Fruit fly (Drosophila melanogaster): ENCODE measurements around the gene CG8219.

Gene CG8219

DNA sequence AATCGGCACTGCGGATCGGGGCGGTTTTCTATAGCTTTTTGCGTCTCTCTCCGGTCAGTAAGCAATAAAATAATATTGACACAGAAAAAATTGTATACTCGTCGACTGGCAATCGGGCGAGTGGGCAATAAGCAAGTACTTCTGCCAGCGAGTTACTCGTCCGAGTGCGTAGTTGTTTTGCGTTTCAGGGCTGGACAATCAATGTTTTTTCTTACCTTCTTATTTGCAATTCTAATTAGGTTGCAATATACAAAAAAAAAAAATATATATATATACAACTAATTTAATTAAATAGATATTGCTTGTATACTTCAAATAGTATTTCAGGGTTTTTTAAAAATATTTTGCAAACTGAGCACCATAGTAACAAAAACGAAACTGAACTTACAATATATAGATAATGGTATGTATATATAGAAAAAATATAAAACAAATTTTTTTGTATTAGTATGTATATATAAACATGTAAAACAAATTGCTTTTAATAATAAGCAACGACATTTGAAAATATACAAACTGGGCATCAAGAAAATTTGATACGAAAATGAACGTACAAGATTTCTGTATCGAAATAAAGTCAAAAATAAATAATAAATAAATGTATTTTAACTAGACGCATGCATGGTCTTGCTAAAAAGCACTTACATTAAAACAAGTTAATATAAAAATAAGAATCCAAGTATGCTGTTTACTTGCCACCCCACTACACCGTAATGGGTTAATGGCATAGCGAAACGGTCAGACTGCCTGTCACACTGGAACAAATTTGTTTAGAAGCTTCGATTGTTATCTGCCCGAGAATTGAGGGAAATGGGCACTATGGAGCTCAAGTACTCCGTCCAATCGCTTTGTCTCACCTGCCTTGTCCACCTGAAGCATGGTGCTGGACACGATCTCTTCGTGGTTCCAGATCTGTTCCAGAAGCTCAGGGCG lies 11.0 kb upstream of the CG8219 start, which contains the start of the genes D19A and CG7386:
TSS of gene D19A (minus strand) at position 129 of the 933 bp plus-strand sequence.
TSS of gene CG7386 (plus strand) at position 751 of the 933 bp plus-strand sequence.
- peak; percentile 63 for TF ChIP-seq CG17801 (GFP tag; optimal IDR thresholded peaks at IDR 0.05; ENCODE audit: partially characterized antibody)

DNA sequence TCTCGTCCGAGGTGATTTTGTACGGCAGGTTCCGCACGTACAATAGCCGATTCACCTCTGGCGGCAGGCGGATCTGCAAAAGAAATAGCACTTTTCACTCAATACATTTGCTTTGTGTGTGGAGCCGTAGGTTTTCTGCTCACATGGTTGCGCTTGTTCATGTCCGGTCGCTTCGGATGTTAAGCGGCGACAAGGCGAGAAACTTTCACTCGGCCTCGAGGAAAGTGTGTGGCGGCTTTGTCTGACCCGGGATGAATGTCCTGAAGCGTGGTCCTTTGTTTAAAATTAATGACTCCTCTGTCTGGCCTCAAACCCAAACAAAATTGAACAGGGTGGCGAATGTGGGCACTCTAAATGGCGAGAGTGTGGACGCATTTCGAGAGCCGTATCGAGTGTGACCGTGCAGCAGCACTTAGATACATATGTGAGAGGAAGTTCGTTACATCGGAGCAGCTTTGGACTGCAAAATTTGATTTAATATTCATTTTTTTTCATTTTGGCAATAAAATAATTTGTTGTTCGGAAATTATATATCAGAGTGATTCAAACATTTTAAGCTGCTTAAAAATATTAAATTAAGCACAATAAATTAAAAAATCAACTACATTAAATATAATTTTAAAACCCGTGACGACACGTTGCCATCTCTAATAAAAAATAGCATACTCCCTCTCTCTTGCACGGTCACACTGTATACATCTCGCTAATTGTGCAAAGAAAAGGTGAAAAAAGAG lies 7.3 kb upstream of the CG8219 start, which contains the start of the genes Sf3b6 and Tnpo:
TSS of gene Sf3b6 (minus strand) at position 358 of the 734 bp plus-strand sequence.
TSS of gene Tnpo (plus strand) at position 659 of the 734 bp plus-strand sequence.
- peak; percentile 77 for TF ChIP-seq CG17801 (GFP tag; optimal IDR thresholded peaks at IDR 0.05; ENCODE audit: partially characterized antibody)

DNA sequence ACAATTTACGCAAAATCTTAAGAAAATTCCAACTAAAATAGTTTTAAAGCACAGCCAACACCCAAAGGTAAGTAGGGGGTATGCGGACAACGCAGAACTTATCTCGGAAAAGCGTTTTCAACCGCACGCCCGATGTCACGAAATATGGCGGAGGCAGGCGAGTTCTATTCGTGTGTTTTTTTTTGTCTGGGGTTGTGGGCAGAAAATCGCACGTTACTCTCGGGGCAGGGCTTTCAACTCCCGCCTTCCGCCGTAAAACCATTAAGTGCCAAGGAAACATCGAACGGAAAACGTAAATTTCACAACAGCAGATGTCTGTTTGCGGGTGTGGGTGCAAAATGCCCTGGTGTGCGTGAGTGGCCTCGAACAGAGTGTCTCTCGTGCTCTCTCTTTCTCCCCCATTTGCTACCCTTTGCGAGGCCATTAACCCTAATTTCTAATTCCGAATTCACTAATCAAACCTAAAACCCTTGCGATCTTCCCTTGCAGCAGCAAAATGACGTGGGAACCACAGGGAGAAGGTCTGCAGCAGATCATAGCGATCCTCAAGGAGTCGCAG lies 6.6 kb upstream of the CG8219 start:
- TF ChIP-seq CG17801 (GFP tag; optimal IDR thresholded peaks at IDR 0.05; ENCODE audit: partially characterized antibody) = no peak

DNA sequence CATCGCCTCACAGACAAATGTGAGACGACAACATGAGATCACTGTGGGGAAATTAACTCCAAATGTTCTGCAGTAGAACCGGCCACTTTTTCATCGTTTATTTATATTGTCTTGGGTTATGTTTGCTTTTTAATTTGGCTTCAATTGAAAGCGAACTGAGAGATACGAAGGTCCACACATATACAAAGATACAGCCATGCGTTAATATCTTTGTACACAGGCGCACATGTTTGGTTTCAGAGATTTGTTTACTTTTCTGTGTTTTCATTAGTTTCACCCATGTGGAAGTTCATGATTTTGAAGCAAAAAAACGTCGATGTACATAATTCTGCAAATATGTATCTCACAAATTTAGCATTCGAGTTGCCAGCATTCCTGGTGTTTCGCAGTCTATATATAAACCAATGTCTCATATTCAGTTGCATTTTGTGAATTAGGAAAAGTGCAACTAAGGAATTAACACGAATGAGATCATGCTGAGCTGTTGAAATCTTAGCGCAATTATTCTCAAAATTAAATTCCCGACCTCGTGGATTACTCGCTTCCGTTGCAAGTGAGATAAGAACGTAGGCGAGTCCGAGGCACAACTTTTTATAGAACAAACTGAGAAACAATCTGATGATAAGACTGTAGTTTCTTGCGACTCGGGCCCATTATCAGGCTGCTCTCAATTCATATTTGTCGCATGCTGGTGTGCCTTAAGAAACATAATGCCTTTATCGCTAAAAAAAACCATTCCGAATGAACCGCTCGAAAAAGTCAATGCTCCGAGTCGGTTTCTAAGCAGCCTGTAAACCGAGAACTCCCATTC lies 15.9 kb downstream of the CG8219 start:
- no peak for TF ChIP-seq CG17801 (GFP tag; optimal IDR thresholded peaks at IDR 0.05; ENCODE audit: partially characterized antibody)

DNA sequence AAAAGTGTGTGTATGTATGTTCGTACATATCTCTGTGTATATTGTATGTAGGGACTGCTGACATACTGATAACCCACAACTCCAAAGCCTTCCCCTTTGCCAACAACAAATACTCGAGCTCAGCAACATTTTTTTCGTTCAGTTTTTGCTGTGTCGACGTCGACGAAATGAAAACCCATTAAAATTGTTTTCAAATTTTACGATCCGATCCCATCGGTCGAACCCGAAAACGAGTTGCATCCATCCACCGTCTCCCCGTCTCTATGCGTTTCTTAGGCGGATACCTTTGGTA lies 16.5 kb downstream of the CG8219 start:
- TF ChIP-seq CG17801 (GFP tag; optimal IDR thresholded peaks at IDR 0.05; ENCODE audit: partially characterized antibody) = no peak

DNA sequence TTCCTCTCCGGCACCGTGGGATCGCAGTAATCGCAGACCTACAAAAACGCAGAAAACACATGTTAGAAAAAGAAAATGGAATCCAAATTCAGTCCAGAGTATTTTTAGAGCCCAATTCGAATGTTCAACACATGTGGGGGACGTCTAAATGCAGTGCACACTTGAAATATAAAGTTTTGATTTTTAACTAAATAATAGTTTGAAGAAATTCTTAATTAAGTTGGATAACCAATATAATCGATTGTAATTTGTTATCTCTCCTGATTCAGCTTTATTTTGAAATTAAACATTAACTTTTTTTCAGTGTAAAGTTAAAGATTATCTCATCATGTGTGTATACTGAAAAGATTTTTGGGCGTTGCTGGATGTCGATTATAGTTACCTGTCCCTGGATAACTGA lies 16.9 kb downstream of the CG8219 start:
- TF ChIP-seq CG17801 (GFP tag; optimal IDR thresholded peaks at IDR 0.05; ENCODE audit: partially characterized antibody) = no peak

DNA sequence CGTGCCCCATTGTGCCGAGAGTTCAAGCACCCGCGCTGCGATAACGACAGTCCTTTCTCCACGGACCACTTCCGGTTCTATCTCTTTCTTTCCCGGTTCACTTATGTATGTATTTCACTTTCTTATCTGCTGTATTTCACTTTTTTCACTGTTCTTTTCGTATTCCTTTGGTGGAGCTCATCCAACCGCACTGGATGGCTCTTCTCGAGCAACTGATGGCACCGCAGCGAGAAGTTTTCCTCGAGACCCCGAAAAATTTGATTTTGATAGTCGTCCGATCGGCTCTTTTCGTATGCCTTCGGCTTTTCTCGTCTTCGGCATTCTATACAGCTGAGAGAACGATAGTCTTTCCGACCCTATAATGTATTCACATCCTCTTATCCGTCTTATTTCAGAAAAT lies 17.5 kb downstream of the CG8219 start, which contains the start of gene LanA:
TSS of gene LanA (minus strand) at position 217 of the 400 bp plus-strand sequence.
- no peak for TF ChIP-seq CG17801 (GFP tag; optimal IDR thresholded peaks at IDR 0.05; ENCODE audit: partially characterized antibody)

DNA sequence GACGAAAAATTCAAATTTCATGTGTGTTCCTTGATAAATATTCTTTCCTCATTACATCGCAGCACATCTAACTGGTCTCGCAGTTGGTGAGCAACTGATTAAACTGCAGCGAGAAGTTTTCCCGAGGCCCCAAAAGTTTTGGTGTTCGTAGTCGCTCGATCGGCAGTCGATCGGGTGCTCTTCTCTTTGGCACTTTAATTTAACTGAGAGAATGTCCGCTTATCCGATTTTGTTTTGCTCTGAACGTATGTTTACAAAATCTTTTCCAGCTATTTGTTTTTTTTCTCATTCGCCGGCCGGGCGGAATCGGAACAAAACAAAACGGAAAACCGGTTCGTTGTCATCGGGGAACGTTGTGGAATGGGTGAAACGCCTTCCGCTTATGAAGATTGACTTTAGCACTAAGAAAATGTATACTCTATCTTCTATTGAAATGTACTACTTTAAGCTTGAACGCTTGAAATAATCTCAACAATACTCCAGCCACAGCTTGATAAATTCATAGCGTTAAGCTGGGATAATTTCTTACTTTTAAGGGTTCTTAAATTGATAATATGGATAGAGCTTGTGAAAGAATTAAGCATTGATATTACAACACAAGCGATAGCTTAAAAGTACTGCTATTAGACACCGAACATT lies 18.4 kb downstream of the CG8219 start:
- TF ChIP-seq CG17801 (GFP tag; optimal IDR thresholded peaks at IDR 0.05; ENCODE audit: partially characterized antibody) = no peak

DNA sequence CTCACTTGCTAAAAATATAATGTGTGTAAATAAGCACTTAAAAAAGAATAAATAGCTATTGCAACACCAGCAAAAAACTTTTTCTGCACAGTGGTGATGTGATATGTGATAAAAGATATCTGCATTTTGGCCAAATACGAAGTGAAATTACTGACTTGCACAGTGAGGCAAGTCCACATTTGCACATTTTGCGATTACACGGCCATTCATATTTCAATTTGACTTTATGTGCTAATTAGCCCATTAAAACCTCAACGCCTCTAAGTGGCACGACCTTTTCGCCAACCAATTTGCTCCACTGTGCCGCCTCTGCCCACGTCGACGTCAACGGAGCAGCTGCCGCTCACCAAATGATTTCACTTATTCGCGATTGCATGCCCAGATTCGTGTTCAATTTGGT lies 19.9 kb downstream of the CG8219 start, which contains the start of gene CG33946:
TSS of gene CG33946 (plus strand) at position 392 of the 400 bp plus-strand sequence.
- peak; percentile 58 for TF ChIP-seq CG17801 (GFP tag; optimal IDR thresholded peaks at IDR 0.05; ENCODE audit: partially characterized antibody)

DNA sequence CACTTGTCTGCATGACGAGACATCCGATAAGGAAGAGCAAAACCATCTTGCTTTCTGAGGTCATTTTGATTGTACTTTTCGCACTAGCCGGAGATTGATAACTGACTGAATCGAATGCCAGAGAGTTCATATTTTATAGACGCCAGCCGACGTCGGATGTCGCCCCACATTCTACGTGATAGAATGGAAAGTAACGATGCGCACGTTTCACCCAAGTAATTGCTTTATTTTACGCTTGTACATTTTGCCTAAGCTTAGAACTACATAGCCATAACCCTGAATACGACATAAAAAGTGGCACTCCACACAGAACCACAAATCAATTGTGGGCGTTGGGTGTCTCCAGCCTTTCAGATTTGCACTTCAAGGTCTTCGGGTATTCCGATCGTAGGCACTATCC lies 32.0 kb downstream of the CG8219 start, which contains the start of gene CG13299:
TSS of gene CG13299 (minus strand) at position 101 of the 400 bp plus-strand sequence.
- no peak for TF ChIP-seq CG17801 (GFP tag; optimal IDR thresholded peaks at IDR 0.05; ENCODE audit: partially characterized antibody)

DNA sequence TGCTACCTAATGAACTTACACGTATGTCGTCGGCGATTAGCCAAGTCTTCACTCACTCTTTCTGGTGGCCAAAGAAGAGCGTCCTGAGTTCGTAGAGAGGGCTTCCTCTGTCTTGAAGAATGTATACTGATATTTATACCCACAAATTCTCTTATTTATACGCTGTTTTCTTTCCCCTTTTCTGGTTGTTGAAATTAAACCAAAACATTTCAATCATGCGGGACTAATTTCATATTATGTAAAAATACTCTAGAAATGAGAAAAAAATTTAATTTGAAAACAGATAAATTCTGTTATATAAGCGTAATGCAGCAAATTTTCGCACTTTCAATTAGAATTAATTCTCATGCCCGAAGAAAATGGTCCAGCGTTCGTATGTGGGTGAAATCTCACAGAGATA lies 33.0 kb downstream of the CG8219 start, which contains the start of gene BG642312:
TSS of gene BG642312 (minus strand) at position 101 of the 400 bp plus-strand sequence.
- TF ChIP-seq CG17801 (GFP tag; optimal IDR thresholded peaks at IDR 0.05; ENCODE audit: partially characterized antibody) = no peak

DNA sequence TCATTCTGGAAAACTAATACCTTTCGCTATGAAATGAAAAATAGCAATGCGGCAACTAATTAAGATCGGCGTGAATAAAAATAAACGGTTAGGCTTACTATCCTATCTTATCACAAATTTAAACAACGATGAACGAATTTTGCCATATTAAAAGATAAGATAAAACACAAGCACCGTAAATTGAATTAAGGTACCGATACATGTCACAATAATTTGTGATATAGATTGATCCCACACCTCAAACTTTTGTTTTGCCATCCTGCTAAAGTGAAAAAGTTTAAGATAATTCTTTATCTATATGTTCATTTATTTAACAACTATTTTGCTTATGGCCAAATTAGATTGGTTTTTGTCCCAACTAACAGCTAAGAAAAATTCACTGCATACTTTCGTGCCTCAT lies 33.8 kb downstream of the CG8219 start, which contains the start of gene CG42714:
TSS of gene CG42714 (minus strand) at position 22 of the 400 bp plus-strand sequence.
- no peak for TF ChIP-seq CG17801 (GFP tag; optimal IDR thresholded peaks at IDR 0.05; ENCODE audit: partially characterized antibody)

DNA sequence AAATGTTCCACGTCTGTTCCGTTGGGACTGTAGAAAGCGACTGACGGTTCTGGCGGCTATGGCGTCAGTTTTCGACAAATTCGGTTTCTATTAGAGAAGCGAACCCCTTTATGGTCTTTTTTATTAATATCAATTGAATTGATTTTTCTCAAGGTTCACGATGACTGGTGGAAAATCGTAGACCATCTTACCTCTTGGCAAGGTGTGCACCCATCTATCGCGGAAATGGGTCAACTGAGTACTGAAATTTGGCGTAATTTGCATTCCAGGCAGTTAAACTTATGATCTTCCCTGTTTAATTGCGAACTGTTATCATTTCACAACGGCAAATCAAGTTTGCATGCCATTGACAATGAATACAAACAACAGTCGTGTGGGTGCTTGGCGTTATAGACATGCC lies 39.7 kb downstream of the CG8219 start, which contains the start of gene CG10226:
TSS of gene CG10226 (minus strand) at position 101 of the 400 bp plus-strand sequence.
- no peak for TF ChIP-seq CG17801 (GFP tag; optimal IDR thresholded peaks at IDR 0.05; ENCODE audit: partially characterized antibody)

DNA sequence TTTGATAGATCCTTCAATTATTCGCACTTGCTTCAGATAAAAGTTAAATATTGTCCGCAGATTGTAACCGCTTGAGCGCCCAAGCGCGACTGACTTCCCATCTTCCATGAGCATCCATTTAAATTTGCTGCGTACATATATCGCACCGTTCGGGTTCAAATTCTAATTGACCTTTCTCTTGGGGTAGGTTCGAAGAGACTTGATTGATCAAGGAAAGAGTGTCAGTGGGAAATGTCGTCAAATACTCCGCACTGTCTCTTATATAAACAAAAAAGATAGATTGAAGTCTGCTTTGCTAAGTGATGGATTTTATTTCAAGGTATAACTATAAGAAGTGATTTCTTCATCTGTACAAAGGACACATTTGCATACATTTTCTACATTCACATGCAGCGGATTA lies 45.4 kb downstream of the CG8219 start, which contains the start of gene Mdr65:
TSS of gene Mdr65 (minus strand) at position 101 of the 400 bp plus-strand sequence.
- no peak for TF ChIP-seq CG17801 (GFP tag; optimal IDR thresholded peaks at IDR 0.05; ENCODE audit: partially characterized antibody)
